Fruit fly (Drosophila melanogaster) whole organism, adult: Measurements from ENCODE around the gene Elo68beta.
A peak's percentile ranks its signal among the peaks of the same experiment; 100 is the strongest.

ENCODE experiments used
- CG1620 ChIP-seq: fragments of 200-800 bp; sonication (Bioruptor generic); optimal IDR thresholded peaks from 2 replicates; lab custom pipeline; 2016; ENCODE audit warnings: missing biosample characterization, missing genetic modification characterization
- CG33017 ChIP-seq: fragments of 200-800 bp; sonication (Bioruptor generic); optimal IDR thresholded peaks from 2 replicates; lab custom pipeline; 2018; ENCODE audit warnings: missing biosample characterization, mild to moderate bottlenecking, missing genetic modification characterization, moderate library complexity
- CG5204 ChIP-seq: fragments of 200-800 bp; sonication (Bioruptor generic); optimal IDR thresholded peaks from 2 replicates; lab custom pipeline; 2016; ENCODE audit warnings: missing biosample characterization, missing genetic modification characterization
- CG7101 ChIP-seq: fragments of 200-800 bp; sonication (Bioruptor generic); optimal IDR thresholded peaks from 2 replicates; lab custom pipeline; 2018; ENCODE audit warnings: missing biosample characterization, mild to moderate bottlenecking, missing genetic modification characterization, moderate library complexity
- Mnt ChIP-seq: fragments of 200-800 bp; sonication (Bioruptor generic); optimal IDR thresholded peaks from 2 replicates; lab custom pipeline; 2016; ENCODE audit warnings: missing biosample characterization, mild to moderate bottlenecking, missing genetic modification characterization
- bab1 ChIP-seq: fragments of 200-800 bp; sonication (Bioruptor generic); optimal IDR thresholded peaks from 3 replicates; lab custom pipeline; 2019; ENCODE audit warnings: missing biosample characterization, mild to moderate bottlenecking, missing genetic modification characterization, moderate library complexity
- pad ChIP-seq: fragments of 200-800 bp; sonication (Bioruptor generic); optimal IDR thresholded peaks from 3 replicates; lab custom pipeline; 2017; ENCODE audit warnings: missing biosample characterization, missing genetic modification characterization, mild to moderate bottlenecking, moderate library complexity, missing genetic modification reagents

DNA sequence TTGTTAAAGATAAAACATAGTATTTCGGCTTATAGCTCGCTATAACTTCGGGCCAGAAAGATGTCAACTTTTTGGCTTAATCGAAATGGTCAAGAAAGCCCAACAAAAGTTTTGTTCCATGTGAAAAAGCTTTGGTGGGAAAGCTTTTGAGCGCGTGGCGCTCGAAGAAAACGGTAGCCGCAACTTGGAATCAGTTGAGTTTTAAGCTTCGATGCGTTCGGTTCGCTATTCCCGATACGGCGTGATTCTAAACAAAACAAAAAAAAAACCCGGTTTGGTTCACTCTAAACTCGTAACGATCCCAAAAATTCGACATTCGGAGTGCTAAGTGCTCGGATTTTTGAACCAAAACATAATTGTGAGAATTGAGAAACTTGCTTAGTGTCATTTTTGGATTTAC lies 34.3 kb upstream of the Elo68beta start, which contains the start of gene IRSp53:
- no peak for TF ChIP-seq CG5204 (GFP tag; lab: Kevin White, UChicago)
- TF ChIP-seq Mnt (GFP tag; lab: Kevin White, UChicago): peak; percentile 46
- TF ChIP-seq pad (GFP tag; lab: Kevin White, UChicago): no peak
- peak; percentile 69 for TF ChIP-seq bab1 (GFP tag; lab: Kevin White, UChicago)
- no peak for TF ChIP-seq CG1620 (GFP tag; lab: Kevin White, UChicago)
- peak; percentile 4 for TF ChIP-seq CG7101 (tag; lab: Kevin White, UChicago)
- TF ChIP-seq CG33017 (tag; lab: Kevin White, UChicago): no peak
